Worm (Caenorhabditis elegans): ENCODE results near the gene F43H9.3.

ce11 chrV:8050811-8051210 lies 26.1 kb upstream of the F43H9.3 start, which contains the start of gene col-43:
- TF ChIP-seq unc-62 (GFP tag; optimal IDR thresholded peaks at IDR 0.05) (no peak), ama-1 (optimal IDR thresholded peaks at IDR 0.05) (no peak), ztf-4 (tag; optimal IDR thresholded peaks at IDR 0.05) (no peak), ZK546.5 (tag; optimal IDR thresholded peaks at IDR 0.05) (no peak), aly-2 (tag; optimal IDR thresholded peaks at IDR 0.05) (no peak), daf-12 (tag; optimal IDR thresholded peaks at IDR 0.05) (no peak), nhr-77 (tag; optimal IDR thresholded peaks at IDR 0.05) (no peak)
